Fruit fly (Drosophila melanogaster) whole organism, embryonic: ENCODE measurements around the gene Moe.

ENCODE experiments used
- Adf1 ChIP-seq: fragments of 200-800 bp; sonication (Bioruptor generic); IDR thresholded peaks from 2 replicates; pipeline ENCODE4 v1.3.6; 2022; ENCODE audit warnings: missing biosample characterization, missing genetic modification characterization
- Antp ChIP-seq: fragments of 200-800 bp; sonication (Bioruptor generic); optimal IDR thresholded peaks from 3 replicates; lab custom pipeline; 2016; ENCODE audit warnings: missing biosample characterization, missing genetic modification characterization
- Atf3 ChIP-seq: fragments of 200-800 bp; sonication (Bioruptor generic); optimal IDR thresholded peaks from 3 replicates; lab custom pipeline; 2016; ENCODE audit warnings: missing biosample characterization, missing genetic modification characterization
- BEAF-32 ChIP-seq: fragments of 200-800 bp; sonication (Bioruptor generic); optimal IDR thresholded peaks from 3 replicates; lab custom pipeline; 2017; ENCODE audit warnings: missing biosample characterization, missing genetic modification characterization, mild to moderate bottlenecking, moderate library complexity, missing genetic modification reagents
- CG10274 ChIP-seq: fragments of 200-800 bp; sonication (Bioruptor generic); optimal IDR thresholded peaks from 3 replicates; lab custom pipeline; 2017; ENCODE audit warnings: missing biosample characterization, mild to moderate bottlenecking, missing genetic modification characterization
- CG12942 ChIP-seq: fragments of 200-800 bp; sonication (Bioruptor generic); optimal IDR thresholded peaks from 3 replicates; lab custom pipeline; 2016; ENCODE audit warnings: missing biosample characterization, missing genetic modification characterization
- CG13296 ChIP-seq: fragments of 200-800 bp; sonication (Bioruptor generic); optimal IDR thresholded peaks from 3 replicates; lab custom pipeline; 2018; ENCODE audit warnings: missing biosample characterization, mild to moderate bottlenecking, missing genetic modification characterization
- CG14667 ChIP-seq: fragments of 200-800 bp; sonication (Bioruptor generic); IDR thresholded peaks from 2 replicates; pipeline ENCODE4 v1.3.6; 2022; ENCODE audit warnings: missing biosample characterization, missing genetic modification characterization
- CG15269 ChIP-seq: fragments of 200-800 bp; sonication (Bioruptor generic); optimal IDR thresholded peaks from 2 replicates; lab custom pipeline; 2018; ENCODE audit warnings: missing biosample characterization, mild to moderate bottlenecking, missing genetic modification characterization, moderate library complexity
- CG15696 ChIP-seq: fragments of 200-800 bp; sonication (Bioruptor generic); optimal IDR thresholded peaks from 2 replicates; lab custom pipeline; 2019; ENCODE audit warnings: missing biosample characterization, mild to moderate bottlenecking, missing genetic modification characterization, moderate library complexity
- CG17912 ChIP-seq: fragments of 200-800 bp; sonication (Bioruptor generic); optimal IDR thresholded peaks from 2 replicates; lab custom pipeline; 2018; ENCODE audit warnings: missing biosample characterization, mild to moderate bottlenecking, missing genetic modification characterization
- CG18476 ChIP-seq: fragments of 200-800 bp; sonication (Bioruptor generic); optimal IDR thresholded peaks from 2 replicates; lab custom pipeline; 2016; ENCODE audit warnings: missing biosample characterization, mild to moderate bottlenecking, missing genetic modification characterization
- CG18599 ChIP-seq: fragments of 200-800 bp; sonication (Bioruptor generic); optimal IDR thresholded peaks from 3 replicates; lab custom pipeline; 2017; ENCODE audit warnings: missing biosample characterization, missing genetic modification characterization, mild to moderate bottlenecking, moderate library complexity, missing genetic modification reagents
- CG3065 ChIP-seq: fragments of 200-800 bp; sonication (Bioruptor generic); optimal IDR thresholded peaks from 2 replicates; lab custom pipeline; 2016; ENCODE audit warnings: missing biosample characterization, missing genetic modification characterization
- CG31224 ChIP-seq: fragments of 200-800 bp; sonication (Bioruptor generic); IDR thresholded peaks from 2 replicates; pipeline ENCODE4 v1.3.6; 2022; ENCODE audit warnings: missing biosample characterization, missing genetic modification characterization
- CG3726 ChIP-seq: fragments of 200-800 bp; sonication (Bioruptor generic); IDR thresholded peaks from 3 replicates; pipeline ENCODE4, ENCODE4 v1.3.6; 2022; ENCODE audit warnings: missing biosample characterization, missing genetic modification characterization
- CG3847 ChIP-seq: fragments of 200-800 bp; sonication (Bioruptor generic); IDR thresholded peaks from 2 replicates; pipeline ENCODE4 v1.3.6; 2022; ENCODE audit warnings: missing biosample characterization, missing genetic modification characterization
- CG6272 ChIP-seq: fragments of 200-800 bp; sonication (Bioruptor generic); IDR thresholded peaks from 2 replicates; pipeline ENCODE4 v1.3.6; 2022; ENCODE audit warnings: missing biosample characterization, missing genetic modification characterization
- CG9876 ChIP-seq: fragments of 200-800 bp; sonication (Bioruptor generic); optimal IDR thresholded peaks from 2 replicates; lab custom pipeline; 2016; ENCODE audit warnings: missing biosample characterization, missing genetic modification characterization
- Dip2 ChIP-seq: fragments of 200-800 bp; sonication (Bioruptor generic); IDR thresholded peaks from 2 replicates; pipeline ENCODE4 v1.3.6; 2022; ENCODE audit warnings: missing biosample characterization, missing genetic modification characterization
- Elba2 ChIP-seq: fragments of 200-800 bp; sonication (Bioruptor generic); optimal IDR thresholded peaks from 3 replicates; lab custom pipeline; 2016; ENCODE audit warnings: missing biosample characterization, missing genetic modification characterization
- Fer2 ChIP-seq: fragments of 200-800 bp; sonication (Bioruptor generic); optimal IDR thresholded peaks from 2 replicates; lab custom pipeline; 2018; ENCODE audit warnings: missing biosample characterization, mild to moderate bottlenecking, missing genetic modification characterization, moderate library complexity
- Fer3 ChIP-seq: fragments of 200-800 bp; sonication (Bioruptor generic); optimal IDR thresholded peaks from 2 replicates; lab custom pipeline; 2018; ENCODE audit warnings: missing biosample characterization, mild to moderate bottlenecking, missing genetic modification characterization, moderate library complexity
- HHEX ChIP-seq: fragments of 200-800 bp; sonication (Bioruptor generic); optimal IDR thresholded peaks from 3 replicates; lab custom pipeline; 2017; ENCODE audit warnings: missing biosample characterization, mild to moderate bottlenecking, missing genetic modification characterization, missing genetic modification reagents
- Myb ChIP-seq: fragments of 200-800 bp; sonication (Bioruptor generic); optimal IDR thresholded peaks from 2 replicates; lab custom pipeline; 2016; ENCODE audit warnings: missing biosample characterization, missing genetic modification characterization
- Nf-YA ChIP-seq: fragments of 200-800 bp; sonication (Bioruptor generic); IDR thresholded peaks from 2 replicates; pipeline ENCODE4 v1.3.6; 2022; ENCODE audit warnings: missing biosample characterization, missing genetic modification characterization
- Sox102F ChIP-seq: fragments of 200-800 bp; sonication (Bioruptor generic); optimal IDR thresholded peaks from 2 replicates; lab custom pipeline; 2018; ENCODE audit warnings: missing biosample characterization, mild to moderate bottlenecking, missing genetic modification characterization, moderate library complexity
- Trl ChIP-seq, 3 experiments: fragments of >200 bp in 2 of 3; fragments of 200-800 bp in 1 of 3; sonication (Bioruptor generic) in 1 of 3; optimal IDR thresholded peaks; 2 replicates in 1 of 3; 3 replicates in 2 of 3; lab custom pipeline; 2016 to 2017; ENCODE audit warnings: missing biosample characterization in 1 of 3, missing genetic modification characterization in 1 of 3
- br ChIP-seq: fragments of >200 bp; optimal IDR thresholded peaks from 2 replicates; lab custom pipeline; 2017
- cato ChIP-seq: fragments of 200-800 bp; sonication (Bioruptor generic); optimal IDR thresholded peaks from 2 replicates; lab custom pipeline; 2016; ENCODE audit warnings: missing biosample characterization, missing genetic modification characterization, borderline replicate concordance
- corto ChIP-seq: fragments of 200-800 bp; sonication (Bioruptor generic); optimal IDR thresholded peaks from 2 replicates; lab custom pipeline; 2016; ENCODE audit warnings: missing biosample characterization, mild to moderate bottlenecking, missing genetic modification characterization, moderate library complexity
- dan ChIP-seq: fragments of 200-800 bp; sonication (Bioruptor generic); IDR thresholded peaks from 2 replicates; pipeline ENCODE4 v1.3.6; 2022; ENCODE audit warnings: missing biosample characterization, missing genetic modification characterization
- dati ChIP-seq: fragments of 200-800 bp; sonication (Bioruptor generic); IDR thresholded peaks from 2 replicates; pipeline ENCODE4 v1.3.6; 2022; ENCODE audit warnings: missing biosample characterization, missing genetic modification characterization
- dmrt11E ChIP-seq: fragments of 200-800 bp; sonication (Bioruptor generic); optimal IDR thresholded peaks from 3 replicates; lab custom pipeline; 2018; ENCODE audit warnings: missing biosample characterization, mild to moderate bottlenecking, missing genetic modification characterization, moderate library complexity
- dpn ChIP-seq, 2 experiments: fragments of 200-800 bp; sonication (Bioruptor generic); optimal IDR thresholded peaks; 3 replicates each; lab custom pipeline; 2016; ENCODE audit warnings: missing biosample characterization in 2 of 2, missing genetic modification characterization in 2 of 2
- esg ChIP-seq: fragments of 200-800 bp; sonication (Bioruptor generic); conservative IDR thresholded peaks from 2 replicates; pipeline ENCODE4 v1.3.6; 2022; ENCODE audit warnings: missing biosample characterization, missing genetic modification characterization
- ftz-f1 ChIP-seq: fragments of 200-800 bp; sonication (Bioruptor generic); optimal IDR thresholded peaks from 2 replicates; lab custom pipeline; 2016; ENCODE audit warnings: missing biosample characterization, missing genetic modification characterization
- gro ChIP-seq: fragments of 200-800 bp; sonication (Bioruptor generic); optimal IDR thresholded peaks from 2 replicates; lab custom pipeline; 2016; ENCODE audit warnings: missing biosample characterization, missing genetic modification characterization
- maf-S ChIP-seq: fragments of 200-800 bp; sonication (Bioruptor generic); optimal IDR thresholded peaks from 2 replicates; lab custom pipeline; 2016; ENCODE audit warnings: missing biosample characterization, missing genetic modification characterization
- nau ChIP-seq: fragments of 200-800 bp; sonication (Bioruptor generic); optimal IDR thresholded peaks from 3 replicates; lab custom pipeline; 2017; ENCODE audit warnings: missing biosample characterization, mild to moderate bottlenecking, missing genetic modification characterization, missing genetic modification reagents
- pros ChIP-seq: fragments of 200-800 bp; sonication (Bioruptor generic); optimal IDR thresholded peaks from 3 replicates; lab custom pipeline; 2019; ENCODE audit warnings: missing biosample characterization, mild to moderate bottlenecking, missing genetic modification characterization, moderate library complexity
- pum ChIP-seq: fragments of 200-800 bp; sonication (Bioruptor generic); optimal IDR thresholded peaks from 2 replicates; lab custom pipeline; 2016; ENCODE audit warnings: missing biosample characterization, missing genetic modification characterization
- ranshi ChIP-seq: fragments of 200-800 bp; sonication (Bioruptor generic); IDR thresholded peaks from 2 replicates; pipeline ENCODE4 v1.3.6; 2022; ENCODE audit warnings: missing biosample characterization, missing genetic modification characterization
- row ChIP-seq: fragments of 200-800 bp; sonication (Bioruptor generic); IDR thresholded peaks from 3 replicates; pipeline ENCODE4 v1.3.6; 2022; ENCODE audit warnings: missing biosample characterization, missing genetic modification characterization
- salm ChIP-seq: fragments of 200-800 bp; sonication (Bioruptor generic); optimal IDR thresholded peaks from 2 replicates; lab custom pipeline; 2018; ENCODE audit warnings: missing biosample characterization, mild to moderate bottlenecking, missing genetic modification characterization
- scrt ChIP-seq: fragments of 200-800 bp; sonication (Bioruptor generic); optimal IDR thresholded peaks from 2 replicates; lab custom pipeline; 2018; ENCODE audit warnings: missing biosample characterization, mild to moderate bottlenecking, missing genetic modification characterization, moderate library complexity
- sim ChIP-seq: fragments of 200-800 bp; sonication (Bioruptor generic); IDR thresholded peaks from 2 replicates; pipeline ENCODE4 v1.3.6; 2022; ENCODE audit warnings: missing biosample characterization, missing genetic modification characterization
- sqz ChIP-seq: fragments of 200-800 bp; sonication (Bioruptor generic); optimal IDR thresholded peaks from 3 replicates; lab custom pipeline; 2018; ENCODE audit warnings: missing biosample characterization, mild to moderate bottlenecking, missing genetic modification characterization
- sr ChIP-seq: fragments of 200-800 bp; sonication (Bioruptor generic); IDR thresholded peaks from 3 replicates; pipeline ENCODE4 v1.3.6; 2022; ENCODE audit warnings: missing biosample characterization, missing genetic modification characterization
- stc ChIP-seq: fragments of 200-800 bp; sonication (Bioruptor generic); IDR thresholded peaks from 2 replicates; pipeline ENCODE4 v1.3.6; 2022; ENCODE audit warnings: missing biosample characterization, missing genetic modification characterization
- vfl ChIP-seq: fragments of 200-800 bp; sonication (Bioruptor generic); optimal IDR thresholded peaks from 2 replicates; lab custom pipeline; 2016; ENCODE audit warnings: missing biosample characterization, missing genetic modification characterization
- yki ChIP-seq: fragments of >200 bp; optimal IDR thresholded peaks from 3 replicates; lab custom pipeline; 2018

Gene Moe

DNA sequence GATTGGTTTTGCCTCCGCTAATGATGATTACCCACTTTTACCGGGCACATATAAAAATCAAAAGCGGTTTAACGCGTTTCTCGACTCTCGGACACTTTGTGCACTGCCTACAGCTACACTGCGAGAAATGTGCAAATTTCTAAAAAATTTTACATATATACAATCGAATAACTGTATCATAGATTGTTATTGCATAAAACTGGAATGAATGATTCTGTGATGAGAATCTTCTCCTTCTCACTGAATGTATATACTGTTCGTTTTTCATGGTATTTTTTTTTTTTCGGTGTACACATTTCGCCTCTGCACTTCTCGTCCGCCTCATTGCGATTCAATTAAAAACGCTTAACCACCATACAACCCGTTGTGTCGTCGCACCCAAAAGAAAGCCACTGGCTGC lies 36.9 kb downstream of the Moe start (continued):
- TF ChIP-seq pum = peak; percentile 19
- TF ChIP-seq CG15696 (tag; lab: Kevin White, UChicago) = no peak
- TF ChIP-seq Elba2 = no peak
- TF ChIP-seq Atf3 (GFP tag; lab: Kevin White, UChicago) = no peak
- no peak for TF ChIP-seq ftz-f1 (GFP tag; lab: Kevin White, UChicago)
- no peak for TF ChIP-seq CG14667 (GFP tag; lab: Robert Waterston, UW)
- no peak for TF ChIP-seq ranshi (GFP tag; lab: Robert Waterston, UW)
- TF ChIP-seq CG10274 (GFP tag; lab: Kevin White, UChicago) = no peak
- no peak for TF ChIP-seq Fer2 (tag; lab: Kevin White, UChicago)
- TF ChIP-seq CG3065 = no peak
- TF ChIP-seq CG15269 (tag; lab: Kevin White, UChicago) = no peak
- no peak for TF ChIP-seq maf-S (GFP tag; lab: Kevin White, UChicago)
- 0 out of 3 replicates have a peak, but pooled peaks have one; percentile 9 for TF ChIP-seq CG3726
- TF ChIP-seq dmrt11E (tag; lab: Kevin White, UChicago) = peak; percentile 29
- TF ChIP-seq sim (GFP tag; lab: Robert Waterston, UW) = no peak
- TF ChIP-seq CG3847 (GFP tag; lab: Robert Waterston, UW) = no peak
- no peak for TF ChIP-seq CG13296
- peak in 1 of 2 experiments; percentile 37 for TF ChIP-seq dpn (GFP tag; optimal IDR thresholded peaks at IDR 0.05; lab: Kevin White, UChicago)
- TF ChIP-seq Nf-YA = no peak
- TF ChIP-seq Fer3 (tag; lab: Kevin White, UChicago) = peak; percentile 11
- peak; percentile 0 for TF ChIP-seq CG18599
- TF ChIP-seq Antp = no peak
- TF ChIP-seq Dip2 (GFP tag; lab: Robert Waterston, UW) = no peak
- TF ChIP-seq esg (GFP tag; lab: Robert Waterston, UW) = peak; percentile 41; the same call in 1 of the 2 replicates
- TF ChIP-seq CG18476 (GFP tag; lab: Kevin White, UChicago) = no peak
- TF ChIP-seq Adf1 (GFP tag; lab: Robert Waterston, UW) = no peak
- TF ChIP-seq yki (lab: Kevin White, UChicago) = no peak
- TF ChIP-seq CG6272 (GFP tag; lab: Robert Waterston, UW) = no peak
- no peak for TF ChIP-seq gro (GFP tag; lab: Kevin White, UChicago)
- TF ChIP-seq salm (tag; lab: Kevin White, UChicago) = no peak
- TF ChIP-seq scrt (GFP tag; lab: Kevin White, UChicago) = no peak
- no peak for TF ChIP-seq Trl (optimal IDR thresholded peaks at IDR 0.05; lab: Kevin White, UChicago)
- no peak for TF ChIP-seq Trl (GFP tag; optimal IDR thresholded peaks at IDR 0.05; lab: Kevin White, UChicago)
- no peak for TF ChIP-seq dan (GFP tag; lab: Robert Waterston, UW)
- TF ChIP-seq CG12942 (GFP tag; lab: Kevin White, UChicago) = no peak
- peak; percentile 6 for TF ChIP-seq nau (GFP tag; lab: Kevin White, UChicago)
- peak; percentile 34; the same call in 1 of the 3 replicates for TF ChIP-seq row (GFP tag; lab: Robert Waterston, UW)
- TF ChIP-seq Sox102F (GFP tag; lab: Kevin White, UChicago) = peak; percentile 80
- no peak for TF ChIP-seq dati (GFP tag; lab: Robert Waterston, UW)
- TF ChIP-seq HHEX (GFP tag; lab: Kevin White, UChicago) = no peak
- no peak for TF ChIP-seq sqz (GFP tag; lab: Kevin White, UChicago)
- no peak for TF ChIP-seq Myb (GFP tag; lab: Kevin White, UChicago)
- no peak for TF ChIP-seq vfl (GFP tag; lab: Kevin White, UChicago)
- peak; percentile 15 for TF ChIP-seq corto (GFP tag; lab: Kevin White, UChicago)
- TF ChIP-seq cato (GFP tag; lab: Kevin White, UChicago) = no peak
- TF ChIP-seq stc (GFP tag; lab: Robert Waterston, UW) = peak; percentile 47; the same call in 1 of the 2 replicates
- no peak for TF ChIP-seq CG17912 (GFP tag; lab: Kevin White, UChicago)
- no peak for TF ChIP-seq sr (GFP tag; lab: Robert Waterston, UW)
- TF ChIP-seq br (lab: Kevin White, UChicago) = no peak
- TF ChIP-seq CG31224 (GFP tag; lab: Robert Waterston, UW) = no peak
- TF ChIP-seq CG9876 (GFP tag; lab: Kevin White, UChicago) = no peak
- no peak for TF ChIP-seq BEAF-32 (GFP tag; lab: Kevin White, UChicago)
- no peak for TF ChIP-seq pros (GFP tag; lab: Kevin White, UChicago)
